Worm (Caenorhabditis elegans): Measurements from ENCODE around the gene dim-1.

DNA sequence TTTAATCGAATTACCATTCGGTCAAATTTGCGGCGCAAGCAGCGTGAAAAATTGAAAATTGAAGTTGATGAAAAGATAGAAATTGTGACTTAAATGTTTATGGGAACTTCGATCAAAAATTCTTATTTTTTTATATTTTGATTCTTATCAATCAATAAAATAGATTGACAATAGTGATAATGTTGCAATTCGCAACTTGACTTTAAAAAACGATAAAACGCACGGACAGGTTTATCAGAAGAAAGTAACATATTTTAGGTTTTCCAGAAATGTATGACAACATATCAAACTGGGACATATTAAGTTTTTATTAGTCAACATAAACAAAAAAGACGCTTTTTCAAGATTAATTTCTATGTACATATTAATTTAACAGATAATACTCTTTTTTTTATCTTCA lies 25.3 kb upstream of the dim-1 start:
- no peak for TF ChIP-seq ama-1 (optimal IDR thresholded peaks at IDR 0.05)
- no peak for TF ChIP-seq fkh-4 (tag; optimal IDR thresholded peaks at IDR 0.05; ENCODE audit: borderline replicate concordance)
- TF ChIP-seq ces-1 (GFP tag; optimal IDR thresholded peaks at IDR 0.05): no peak
- TF ChIP-seq ceh-8 (GFP tag; optimal IDR thresholded peaks at IDR 0.05): peak; percentile 21

Data from whole organism, L1 larva.